Worm (Caenorhabditis elegans): Measurements from ENCODE around the gene F42F12.3.
"Not testable (repeated sequence)": the region's sequence is repeated elsewhere in the genome, so short reads cannot be mapped to it uniquely, and the experiment has no call there.

DNA sequence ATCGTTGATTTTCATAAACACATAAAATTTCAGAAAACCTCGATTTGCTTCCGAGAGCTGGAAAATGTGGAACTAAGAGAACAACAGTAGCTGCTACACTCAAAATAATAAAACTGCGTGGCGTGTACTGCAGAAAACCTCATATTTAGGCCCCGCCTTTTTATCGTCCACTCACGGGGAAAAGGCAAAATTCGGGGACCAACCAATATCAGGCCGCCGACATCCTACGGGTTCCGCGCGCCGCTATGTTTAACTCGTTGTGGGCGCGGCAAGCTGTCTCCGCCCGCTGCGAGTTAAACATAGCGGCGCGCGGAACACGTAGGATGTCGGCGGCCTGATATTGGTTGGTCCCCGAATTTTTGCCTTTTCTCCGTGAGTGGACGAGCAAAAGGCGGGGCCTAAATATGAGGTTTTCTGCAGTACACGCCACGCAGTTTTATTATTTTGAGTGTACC, 42.3 kb upstream of the F42F12.3 start, which contains the start of gene F17A2.16:
- not testable (repeated sequence) for TF ChIP-seq T22C8.4 (GFP tag; IDR thresholded peaks at IDR 0.05); klf-2 (GFP tag; conservative IDR thresholded peaks at IDR 0.05); flt-1 (GFP tag; IDR thresholded peaks at IDR 0.05); cog-1 (tag; optimal IDR thresholded peaks at IDR 0.05)
